Fruit fly (Drosophila melanogaster) whole organism, pupa: ENCODE measurements around the gene Arpc2.

Experiments
- CG12605 ChIP-seq: fragments of 200-800 bp; sonication (Bioruptor generic); IDR thresholded peaks from 2 replicates; pipeline ENCODE4 v1.3.6; 2022; ENCODE audit warnings: missing biosample characterization, missing genetic modification characterization
- CG17806 ChIP-seq: fragments of 200-800 bp; sonication (Bioruptor generic); optimal IDR thresholded peaks from 2 replicates; lab custom pipeline; 2018; ENCODE audit warnings: missing biosample characterization, mild to moderate bottlenecking, missing genetic modification characterization, moderate library complexity
- CG8301 ChIP-seq: fragments of 200-800 bp; sonication (Bioruptor generic); optimal IDR thresholded peaks from 2 replicates; lab custom pipeline; 2018; ENCODE audit warnings: missing biosample characterization, mild to moderate bottlenecking, missing genetic modification characterization
- CG9948 ChIP-seq: fragments of 200-800 bp; sonication (Bioruptor generic); optimal IDR thresholded peaks from 2 replicates; lab custom pipeline; 2018; ENCODE audit warnings: missing biosample characterization, mild to moderate bottlenecking, missing genetic modification characterization, moderate library complexity
- D1 ChIP-seq: fragments of 200-800 bp; sonication (Bioruptor generic); optimal IDR thresholded peaks from 2 replicates; lab custom pipeline; 2018; ENCODE audit warnings: missing biosample characterization, mild to moderate bottlenecking, missing genetic modification characterization, moderate library complexity
- EcR ChIP-seq: fragments of 200-800 bp; sonication (Bioruptor generic); optimal IDR thresholded peaks from 3 replicates; lab custom pipeline; 2019; ENCODE audit warnings: missing biosample characterization, missing genetic modification characterization, mild to moderate bottlenecking, moderate library complexity, missing genetic modification reagents
- Ets98B ChIP-seq: fragments of 200-800 bp; sonication (Bioruptor generic); IDR thresholded peaks from 2 replicates; pipeline ENCODE4 v1.3.6; 2022; ENCODE audit warnings: missing biosample characterization, missing genetic modification characterization
- Pif1B ChIP-seq: fragments of 200-800 bp; sonication (Bioruptor generic); optimal IDR thresholded peaks from 3 replicates; lab custom pipeline; 2016; ENCODE audit warnings: missing biosample characterization, missing genetic modification characterization
- Snoo ChIP-seq: fragments of 200-800 bp; sonication (Bioruptor generic); optimal IDR thresholded peaks from 3 replicates; lab custom pipeline; 2017; ENCODE audit warnings: missing biosample characterization, mild to moderate bottlenecking, missing genetic modification characterization, inconsistent platforms
- fd96Ca ChIP-seq: fragments of 200-800 bp; sonication (Bioruptor generic); IDR thresholded peaks from 3 replicates; pipeline ENCODE4 v1.3.6; 2022; ENCODE audit warnings: missing biosample characterization, missing genetic modification characterization

DNA sequence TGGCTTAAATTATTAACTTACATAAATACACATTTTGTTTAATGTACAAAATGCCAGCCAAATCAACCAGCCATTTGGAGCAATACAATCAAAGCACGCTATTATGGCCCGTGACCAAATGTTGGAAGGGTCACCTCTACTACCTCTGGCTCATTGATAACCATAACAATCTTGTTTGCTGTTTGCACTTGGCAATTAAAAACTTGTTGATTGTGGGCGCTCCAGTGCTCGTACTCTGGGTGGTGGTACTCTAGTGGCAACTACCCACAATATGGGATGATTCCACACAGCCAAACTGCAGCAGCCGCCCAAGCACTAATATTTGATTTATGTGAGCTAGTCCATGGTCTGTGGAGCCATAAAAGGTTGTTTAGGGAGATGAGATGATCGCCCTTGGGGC lies 14.4 kb downstream of the Arpc2 start:
- TF ChIP-seq CG9948 (tag; lab: Kevin White, UChicago): no peak
- no peak for TF ChIP-seq CG8301 (tag; lab: Kevin White, UChicago)
- TF ChIP-seq fd96Ca (GFP tag; lab: Robert Waterston, UW): no peak
- TF ChIP-seq Snoo: no peak
- TF ChIP-seq Pif1B (GFP tag; lab: Kevin White, UChicago): no peak
- TF ChIP-seq CG12605 (GFP tag; lab: Robert Waterston, UW): no peak
- TF ChIP-seq CG17806 (tag; lab: Kevin White, UChicago): no peak
- TF ChIP-seq EcR (GFP tag; lab: Kevin White, UChicago): no peak
- no peak for TF ChIP-seq D1
- no peak for TF ChIP-seq Ets98B (GFP tag; lab: Robert Waterston, UW)
